Fruit fly (Drosophila melanogaster) whole organism, prepupa: ENCODE measurements around the gene pzg.

Experiments
- Blimp-1 ChIP-seq: fragments of 200-800 bp; sonication (Bioruptor generic); optimal IDR thresholded peaks from 3 replicates; lab custom pipeline; 2017; ENCODE audit warnings: missing biosample characterization, missing genetic modification characterization, mild to moderate bottlenecking, moderate library complexity, missing genetic modification reagents
- CG10631 ChIP-seq: fragments of 200-800 bp; sonication (Bioruptor generic); optimal IDR thresholded peaks from 2 replicates; lab custom pipeline; 2016; ENCODE audit warnings: missing biosample characterization, missing genetic modification characterization
- CG11762 ChIP-seq: fragments of 200-800 bp; sonication (Bioruptor generic); optimal IDR thresholded peaks from 3 replicates; lab custom pipeline; 2016; ENCODE audit warnings: missing biosample characterization, missing genetic modification characterization; ENCODE audit not compliant: insufficient read depth
- CG15336 ChIP-seq: fragments of 200-800 bp; sonication (Bioruptor generic); IDR thresholded peaks from 2 replicates; pipeline ENCODE4 v1.3.6; 2022; ENCODE audit warnings: missing biosample characterization, missing genetic modification characterization
- CG1621 ChIP-seq: fragments of 200-800 bp; sonication (Bioruptor generic); optimal IDR thresholded peaks from 3 replicates; lab custom pipeline; 2018; ENCODE audit warnings: missing biosample characterization, mild to moderate bottlenecking, missing genetic modification characterization
- CG32006 ChIP-seq: fragments of 200-800 bp; sonication (Bioruptor generic); optimal IDR thresholded peaks from 3 replicates; lab custom pipeline; 2017; ENCODE audit warnings: missing biosample characterization, mild to moderate bottlenecking, missing genetic modification characterization
- CG34406 ChIP-seq: fragments of 200-800 bp; sonication (Bioruptor generic); optimal IDR thresholded peaks from 3 replicates; lab custom pipeline; 2016; ENCODE audit warnings: missing biosample characterization, missing genetic modification characterization
- CG3919 ChIP-seq: fragments of 200-800 bp; sonication (Bioruptor generic); optimal IDR thresholded peaks from 3 replicates; lab custom pipeline; 2016; ENCODE audit warnings: missing biosample characterization, missing genetic modification characterization
- CG6163 ChIP-seq: fragments of 200-800 bp; sonication (Bioruptor generic); IDR thresholded peaks from 3 replicates; pipeline ENCODE4 v1.3.6; 2022; ENCODE audit warnings: missing biosample characterization, missing genetic modification characterization
- CG6276 ChIP-seq: fragments of 200-800 bp; sonication (Bioruptor generic); optimal IDR thresholded peaks from 2 replicates; lab custom pipeline; 2017; ENCODE audit warnings: missing biosample characterization, mild to moderate bottlenecking, missing genetic modification characterization
- CG6792 ChIP-seq: fragments of 200-800 bp; sonication (Bioruptor generic); optimal IDR thresholded peaks from 3 replicates; lab custom pipeline; 2016; ENCODE audit warnings: missing biosample characterization, missing genetic modification characterization
- CG6808 ChIP-seq: fragments of 200-800 bp; sonication (Bioruptor generic); optimal IDR thresholded peaks from 3 replicates; lab custom pipeline; 2017; ENCODE audit warnings: missing biosample characterization, missing genetic modification characterization, mild to moderate bottlenecking, moderate library complexity, missing genetic modification reagents
- CG6854 ChIP-seq: fragments of 200-800 bp; sonication (Bioruptor generic); optimal IDR thresholded peaks from 2 replicates; lab custom pipeline; 2017; ENCODE audit warnings: missing biosample characterization, mild to moderate bottlenecking, missing genetic modification characterization
- CG7368 ChIP-seq: fragments of 200-800 bp; sonication (Bioruptor generic); optimal IDR thresholded peaks from 3 replicates; lab custom pipeline; 2016; ENCODE audit warnings: missing biosample characterization, missing genetic modification characterization
- CG8119 ChIP-seq: fragments of 200-800 bp; sonication (Bioruptor generic); IDR thresholded peaks from 3 replicates; pipeline ENCODE4 v1.3.6; 2022; ENCODE audit warnings: missing biosample characterization, missing genetic modification characterization
- CG8319 ChIP-seq: fragments of 200-800 bp; sonication (Bioruptor generic); optimal IDR thresholded peaks from 3 replicates; lab custom pipeline; 2016; ENCODE audit warnings: missing biosample characterization, missing genetic modification characterization
- CG8632 ChIP-seq: fragments of 200-800 bp; sonication (Bioruptor generic); optimal IDR thresholded peaks from 3 replicates; lab custom pipeline; 2016; ENCODE audit warnings: missing biosample characterization, missing genetic modification characterization
- CG9139 ChIP-seq: fragments of 200-800 bp; sonication (Bioruptor generic); optimal IDR thresholded peaks from 3 replicates; lab custom pipeline; 2017; ENCODE audit warnings: missing biosample characterization, mild to moderate bottlenecking, missing genetic modification characterization
- Eip75B ChIP-seq: fragments of 200-800 bp; sonication (Bioruptor generic); optimal IDR thresholded peaks from 3 replicates; lab custom pipeline; 2016; ENCODE audit warnings: missing biosample characterization, missing genetic modification characterization
- Eip78C ChIP-seq: fragments of 200-800 bp; sonication (Bioruptor generic); peaks from one replicate; lab custom pipeline; 2016; ENCODE audit warnings: missing biosample characterization, missing genetic modification characterization
- Eip93F ChIP-seq: fragments of 200-800 bp; sonication (Bioruptor generic); optimal IDR thresholded peaks from 2 replicates; lab custom pipeline; 2016; ENCODE audit warnings: missing biosample characterization, mild to moderate bottlenecking, missing genetic modification characterization
- Ets96B ChIP-seq: fragments of 200-800 bp; optimal IDR thresholded peaks from 2 replicates; lab custom pipeline; 2019; ENCODE audit warnings: missing biosample characterization, mild to moderate bottlenecking, missing genetic modification characterization, moderate library complexity
- Gug ChIP-seq: fragments of 200-800 bp; sonication (Bioruptor generic); IDR thresholded peaks from 2 replicates; pipeline ENCODE4 v1.3.6; 2022; ENCODE audit warnings: missing biosample characterization, missing genetic modification characterization
- Hr38 ChIP-seq: sonication (Bioruptor generic); optimal IDR thresholded peaks from 2 replicates; lab custom pipeline; 2016; ENCODE audit warnings: missing biosample characterization, missing genetic modification characterization
- Hr4 ChIP-seq: fragments of 200-800 bp; sonication (Bioruptor generic); optimal IDR thresholded peaks from 3 replicates; lab custom pipeline; 2016; ENCODE audit warnings: missing biosample characterization, missing genetic modification characterization
- Lpt ChIP-seq: fragments of 200-800 bp; sonication (Bioruptor generic); optimal IDR thresholded peaks from 3 replicates; lab custom pipeline; 2016; ENCODE audit warnings: missing biosample characterization, missing genetic modification characterization
- Met ChIP-seq: fragments of 200-800 bp; sonication (Bioruptor generic); optimal IDR thresholded peaks from 3 replicates; lab custom pipeline; 2016; ENCODE audit warnings: missing biosample characterization, missing genetic modification characterization
- Smox ChIP-seq: fragments of 200-800 bp; sonication (Bioruptor generic); optimal IDR thresholded peaks from 3 replicates; lab custom pipeline; 2016; ENCODE audit warnings: missing biosample characterization, missing genetic modification characterization
- Sox102F ChIP-seq: fragments of 200-800 bp; sonication (Bioruptor generic); optimal IDR thresholded peaks from 2 replicates; lab custom pipeline; 2016; ENCODE audit warnings: missing biosample characterization, mild to moderate bottlenecking, missing genetic modification characterization
- Sox14 ChIP-seq: fragments of 200-800 bp; sonication (Bioruptor generic); optimal IDR thresholded peaks from 3 replicates; lab custom pipeline; 2016; ENCODE audit warnings: missing biosample characterization, missing genetic modification characterization
- Sox15 ChIP-seq: fragments of 200-800 bp; sonication (Bioruptor generic); optimal IDR thresholded peaks from 3 replicates; lab custom pipeline; 2016; ENCODE audit warnings: missing biosample characterization, missing genetic modification characterization
- acj6 ChIP-seq: fragments of 200-800 bp; sonication (Bioruptor generic); optimal IDR thresholded peaks from 3 replicates; lab custom pipeline; 2016; ENCODE audit warnings: missing biosample characterization, missing genetic modification characterization
- dac ChIP-seq: fragments of 200-800 bp; sonication (Bioruptor generic); optimal IDR thresholded peaks from 2 replicates; lab custom pipeline; 2017; ENCODE audit warnings: missing biosample characterization, mild to moderate bottlenecking, missing genetic modification characterization
- dsx ChIP-seq: fragments of 200-800 bp; optimal IDR thresholded peaks from 3 replicates; lab custom pipeline; 2019; ENCODE audit warnings: missing biosample characterization, mild to moderate bottlenecking, missing genetic modification characterization, moderate library complexity; ENCODE audit not compliant: poor library complexity, severe bottlenecking
- esn ChIP-seq: fragments of 200-800 bp; sonication (Bioruptor generic); optimal IDR thresholded peaks from 2 replicates; lab custom pipeline; 2016; ENCODE audit warnings: missing biosample characterization, mild to moderate bottlenecking, missing genetic modification characterization, moderate library complexity
- fd59A ChIP-seq: fragments of 200-800 bp; sonication (Bioruptor generic); optimal IDR thresholded peaks from 2 replicates; lab custom pipeline; 2017; ENCODE audit warnings: missing biosample characterization, mild to moderate bottlenecking, missing genetic modification characterization, missing genetic modification reagents
- fd85E ChIP-seq: fragments of 200-800 bp; sonication (Bioruptor generic); optimal IDR thresholded peaks from 3 replicates; lab custom pipeline; 2016; ENCODE audit warnings: missing biosample characterization, missing genetic modification characterization
- fkh ChIP-seq: fragments of 200-800 bp; sonication (Bioruptor generic); optimal IDR thresholded peaks from 3 replicates; lab custom pipeline; 2017; ENCODE audit warnings: missing biosample characterization, mild to moderate bottlenecking, missing genetic modification characterization, moderate library complexity
- lz ChIP-seq: fragments of 200-800 bp; sonication (Bioruptor generic); optimal IDR thresholded peaks from 3 replicates; lab custom pipeline; 2016; ENCODE audit warnings: missing biosample characterization, missing genetic modification characterization
- net ChIP-seq: fragments of 200-800 bp; sonication (Bioruptor generic); optimal IDR thresholded peaks from 3 replicates; lab custom pipeline; 2016; ENCODE audit warnings: missing biosample characterization, missing genetic modification characterization
- ss ChIP-seq, 2 experiments: fragments of 200-800 bp; sonication (Bioruptor generic); optimal IDR thresholded peaks; 2 replicates in 1 of 2; 3 replicates in 1 of 2; lab custom pipeline; 2017 to 2018; ENCODE audit warnings: mild to moderate bottlenecking in 2 of 2, missing biosample characterization in 2 of 2, missing genetic modification characterization in 2 of 2, moderate library complexity in 1 of 2
- svp ChIP-seq: fragments of 200-800 bp; sonication (Bioruptor generic); peaks from one replicate; lab custom pipeline; 2016; ENCODE audit warnings: missing biosample characterization, missing genetic modification characterization
- topi ChIP-seq: fragments of 200-800 bp; sonication (Bioruptor generic); optimal IDR thresholded peaks from 3 replicates; lab custom pipeline; 2016; ENCODE audit warnings: missing biosample characterization, missing genetic modification characterization
- vri ChIP-seq: fragments of 200-800 bp; sonication (Bioruptor generic); optimal IDR thresholded peaks from 3 replicates; lab custom pipeline; 2016; ENCODE audit warnings: missing biosample characterization, mild to moderate bottlenecking, missing genetic modification characterization

pzg gene

DNA sequence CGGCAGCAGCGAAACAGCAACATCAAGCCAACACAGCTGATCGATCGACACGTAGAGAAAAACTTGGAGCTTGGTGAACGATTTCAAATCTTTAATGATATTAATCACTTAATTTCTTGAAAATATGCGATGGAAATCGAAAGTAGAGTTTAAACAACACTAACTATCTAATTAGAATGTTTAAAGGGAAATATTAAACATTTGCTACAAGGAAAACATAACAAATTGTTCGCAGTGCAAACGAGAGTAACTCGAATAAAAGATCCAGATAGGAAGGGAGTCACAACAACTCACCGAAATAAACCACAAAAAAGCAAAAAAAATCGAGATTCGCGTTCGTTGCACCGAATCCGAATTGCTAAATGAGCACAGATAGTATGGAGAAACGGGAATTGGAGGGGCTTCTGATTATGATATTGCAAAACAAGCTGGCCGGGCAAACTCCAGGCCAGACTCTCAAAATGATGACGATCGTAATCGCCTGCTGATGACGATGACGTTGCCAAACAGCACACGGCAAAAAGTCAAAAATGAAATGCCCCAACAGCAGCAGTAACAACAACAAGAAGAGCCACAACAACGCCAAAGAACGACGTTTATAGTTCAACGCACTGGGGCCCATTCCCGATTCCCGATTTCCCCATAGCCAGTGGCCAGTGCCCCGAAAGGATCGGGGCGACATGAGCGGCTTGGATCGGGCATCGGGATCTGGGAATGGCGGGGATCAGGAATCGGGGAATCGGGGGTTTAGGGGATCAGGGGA lies 32.0 kb upstream of the pzg start (continued):
- TF ChIP-seq CG7368 (GFP tag; lab: Kevin White, UChicago) (peak; percentile 98), CG3919 (peak; percentile 99), ss (GFP tag; optimal IDR thresholded peaks at IDR 0.05; lab: Kevin White, UChicago) (peak; percentile 93 to 99), CG6163 (GFP tag; lab: Robert Waterston, UW) (peak; percentile 98), Hr4 (GFP tag; lab: Kevin White, UChicago) (peak; percentile 83), CG15336 (GFP tag; lab: Robert Waterston, UW) (peak; percentile 82), CG1621 (peak; percentile 96), CG34406 (GFP tag; lab: Kevin White, UChicago) (peak; percentile 99), Lpt (GFP tag; lab: Kevin White, UChicago) (peak; percentile 89), Hr38 (GFP tag; lab: Kevin White, UChicago) (no peak), net (peak; percentile 97), Sox14 (peak; percentile 98), Eip93F (GFP tag; lab: Kevin White, UChicago) (peak; percentile 99), lz (GFP tag; lab: Kevin White, UChicago) (peak; percentile 99), topi (peak; percentile 100), CG6808 (GFP tag; lab: Kevin White, UChicago) (peak; percentile 98), dac (GFP tag; lab: Kevin White, UChicago) (peak; percentile 8), Smox (GFP tag; lab: Kevin White, UChicago) (peak; percentile 99), fd85E (GFP tag; lab: Kevin White, UChicago) (peak; percentile 97), CG6276 (peak; percentile 71)

DNA sequence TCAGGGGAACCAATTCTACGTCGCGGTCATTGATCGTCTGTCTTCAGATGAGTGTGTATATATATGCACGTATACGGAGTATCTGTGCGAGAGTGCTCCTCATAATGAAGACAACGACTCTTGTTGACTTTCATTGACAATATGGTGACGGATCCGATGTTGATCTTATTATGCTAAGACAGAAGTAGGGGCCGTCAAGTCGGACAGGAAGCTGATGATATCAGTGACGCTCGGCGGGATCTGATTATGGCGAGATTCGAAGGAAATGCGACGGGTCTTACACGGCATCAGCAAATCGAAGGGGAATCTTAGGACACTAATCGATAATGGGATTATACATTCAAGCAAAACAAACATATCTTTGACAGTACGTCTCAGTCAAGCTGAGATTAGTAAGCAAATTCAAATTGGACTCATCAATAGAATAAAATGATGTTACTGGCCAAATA lies 31.4 kb upstream of the pzg start:
- TF ChIP-seq svp (GFP tag; lab: Kevin White, UChicago), result peak; percentile 43
- TF ChIP-seq CG8119, result no peak
- TF ChIP-seq CG9139 (GFP tag; lab: Kevin White, UChicago), result peak; percentile 21
- peak; percentile 57 for TF ChIP-seq Eip78C (GFP tag; lab: Kevin White, UChicago)
- no peak for TF ChIP-seq CG32006 (GFP tag; lab: Kevin White, UChicago)
- peak; percentile 60 for TF ChIP-seq CG1621
- TF ChIP-seq, all 60 proteins: peak for 4

DNA sequence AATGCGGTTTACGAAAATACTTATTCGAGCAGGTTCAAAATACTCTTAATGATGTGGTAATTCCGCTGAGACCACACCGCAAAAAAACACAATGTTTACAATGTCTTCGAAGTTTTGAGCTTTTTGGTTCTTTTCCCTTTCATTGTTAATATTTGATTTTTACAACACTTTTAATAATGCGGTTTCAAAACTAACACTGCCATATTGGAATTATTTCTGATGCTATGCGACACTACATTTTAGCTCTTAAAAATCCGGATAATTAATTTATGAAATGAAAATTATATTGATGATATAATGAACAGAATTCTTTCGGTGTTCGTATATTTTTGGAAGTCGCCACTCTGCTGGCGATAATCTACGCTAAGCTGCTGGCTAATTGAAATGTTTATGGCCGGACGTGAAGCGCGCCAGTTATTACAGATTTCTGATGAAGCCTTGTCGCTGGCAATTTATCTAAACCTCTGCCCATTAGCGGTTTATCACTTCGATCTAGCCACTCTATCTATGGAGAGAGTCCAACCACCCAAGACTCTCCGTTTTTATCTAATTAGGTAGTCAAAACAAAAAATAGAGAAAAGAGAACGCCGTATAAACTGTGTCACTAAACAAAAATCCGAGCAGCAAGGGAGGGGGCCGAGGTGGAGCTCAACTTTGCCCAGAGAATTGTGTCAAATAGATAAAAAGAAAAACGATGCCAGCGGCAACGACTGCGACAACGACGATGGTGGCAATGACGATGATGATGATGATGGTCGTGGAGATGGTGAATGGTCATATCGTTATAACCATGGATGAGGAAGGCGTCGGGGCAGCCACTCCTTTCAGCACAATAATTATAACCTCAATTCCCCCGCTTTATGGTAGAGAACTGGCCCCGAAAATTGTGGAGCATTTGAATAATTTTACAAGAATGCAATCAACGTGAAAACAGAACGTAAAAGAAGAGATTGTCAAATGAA lies 29.6 kb upstream of the pzg start:
- peak; percentile 38 for TF ChIP-seq vri (GFP tag; lab: Kevin White, UChicago)
- TF ChIP-seq CG8319, result no peak
- TF ChIP-seq fd59A (GFP tag; lab: Kevin White, UChicago), result no peak
- no peak for TF ChIP-seq Eip93F (GFP tag; lab: Kevin White, UChicago)
- peak; percentile 20 for TF ChIP-seq lz (GFP tag; lab: Kevin White, UChicago)
- TF ChIP-seq fkh, result no peak
- TF ChIP-seq Gug (GFP tag; lab: Robert Waterston, UW), result no peak
- TF ChIP-seq CG6792 (GFP tag; lab: Kevin White, UChicago), result no peak
- peak; percentile 75 for TF ChIP-seq svp (GFP tag; lab: Kevin White, UChicago)
- no peak for TF ChIP-seq Sox15 (GFP tag; lab: Kevin White, UChicago)
- TF ChIP-seq dac (GFP tag; lab: Kevin White, UChicago), result no peak
- peak; percentile 30 for TF ChIP-seq Blimp-1 (GFP tag; lab: Kevin White, UChicago)
- no peak for TF ChIP-seq CG8632 (GFP tag; lab: Kevin White, UChicago)
- TF ChIP-seq Met, result peak; percentile 57
- TF ChIP-seq Ets96B (tag; lab: Kevin White, UChicago), result no peak
- peak; percentile 51 for TF ChIP-seq esn (GFP tag; lab: Kevin White, UChicago)
- TF ChIP-seq CG10631 (GFP tag; lab: Kevin White, UChicago), result no peak
- TF ChIP-seq CG34406 (GFP tag; lab: Kevin White, UChicago), result no peak
- TF ChIP-seq CG6854 (GFP tag; lab: Kevin White, UChicago), result peak; percentile 13
- peak; percentile 50 for TF ChIP-seq Sox102F (GFP tag; lab: Kevin White, UChicago)
- peak; percentile 56 for TF ChIP-seq topi
- no peak for TF ChIP-seq CG11762 (GFP tag; lab: Kevin White, UChicago)
- no peak for TF ChIP-seq dsx
- no peak for TF ChIP-seq CG9139 (GFP tag; lab: Kevin White, UChicago)
- TF ChIP-seq Eip75B (GFP tag; lab: Kevin White, UChicago), result no peak
- TF ChIP-seq acj6 (GFP tag; lab: Kevin White, UChicago), result no peak
